Worm (Caenorhabditis elegans) whole organism, L1 larva: ENCODE data around the gene citk-1.

ENCODE experiments used
- C04F5.9 ChIP-seq: sonication (generic microtip); optimal IDR thresholded peaks from 2 replicates; lab custom pipeline; 2016; ENCODE audit warnings: missing genetic modification characterization, missing compliant biosample characterization
- C16A3.4 ChIP-seq: fragments of 150-350 bp; optimal IDR thresholded peaks from 2 replicates; lab custom pipeline; 2014; ENCODE audit warnings: missing biosample characterization, missing genetic modification characterization
- F16B12.6 ChIP-seq: fragments of 150-350 bp; optimal IDR thresholded peaks from 2 replicates; lab custom pipeline; 2014; ENCODE audit warnings: missing biosample characterization, missing genetic modification characterization
- alr-1 ChIP-seq: fragments of 200-800 bp; sonication (Bioruptor generic); optimal IDR thresholded peaks from 2 replicates; lab custom pipeline; 2018; ENCODE audit warnings: borderline replicate concordance, mild to moderate bottlenecking, missing genetic modification characterization, missing compliant biosample characterization
- blmp-1 ChIP-seq: fragments of 150-350 bp; optimal IDR thresholded peaks from 2 replicates; lab custom pipeline; 2014; ENCODE audit warnings: missing biosample characterization, missing genetic modification characterization
- ceh-8 ChIP-seq: fragments of 200-800 bp; sonication (Bioruptor generic); optimal IDR thresholded peaks from 2 replicates; lab custom pipeline; 2018; ENCODE audit warnings: mild to moderate bottlenecking, missing genetic modification characterization, moderate library complexity, missing compliant biosample characterization
- ceh-82 ChIP-seq, 3 experiments: fragments of 150-350 bp in 1 of 3; sonication (generic microtip) in 2 of 3; optimal IDR thresholded peaks; 2 replicates each; lab custom pipeline; 2014 to 2017; ENCODE audit warnings: missing biosample characterization in 3 of 3, missing genetic modification characterization in 3 of 3
- ceh-90 ChIP-seq: sonication (generic microtip); optimal IDR thresholded peaks from 2 replicates; lab custom pipeline; 2016; ENCODE audit warnings: missing genetic modification characterization, missing compliant biosample characterization
- dpl-1 ChIP-seq, 3 experiments: fragments of 150-350 bp in 2 of 3; sonication (generic microtip) in 1 of 3; optimal IDR thresholded peaks; 2 replicates each; lab custom pipeline; 2014 to 2017; ENCODE audit warnings: missing biosample characterization in 3 of 3, missing genetic modification characterization in 3 of 3, missing genetic modification reagents in 3 of 3
- dsc-1 ChIP-seq: sonication (generic microtip); optimal IDR thresholded peaks from 2 replicates; lab custom pipeline; 2016; ENCODE audit warnings: mild to moderate bottlenecking, missing genetic modification characterization, missing compliant biosample characterization
- efl-1 ChIP-seq, 4 experiments: fragments of 150-350 bp; optimal IDR thresholded peaks in 3 of 4; peaks in 1 of 4; 1 replicate in 1 of 4; 2 replicates in 3 of 4; lab custom pipeline; 2014; ENCODE audit warnings: missing biosample characterization in 2 of 4, missing genetic modification characterization in 2 of 4, missing genetic modification reagents in 2 of 4
- elt-3 ChIP-seq, 6 experiments: fragments of 150-350 bp in 1 of 6; sonication (generic microtip); optimal IDR thresholded peaks; 2 replicates each; lab custom pipeline; 2017 to 2018; ENCODE audit warnings: missing biosample characterization in 6 of 6, missing genetic modification characterization in 6 of 6, inconsistent platforms in 1 of 6
- ets-5 ChIP-seq: fragments of 200-800 bp; sonication (Bioruptor generic); IDR thresholded peaks from 2 replicates; pipeline ENCODE4 v1.3.6; 2022; ENCODE audit warnings: missing genetic modification characterization, missing compliant biosample characterization
- fkh-4 ChIP-seq: sonication (generic microtip); optimal IDR thresholded peaks from 2 replicates; lab custom pipeline; 2016; ENCODE audit warnings: missing compliant biosample characterization, missing genetic modification characterization, borderline replicate concordance
- fos-1 ChIP-seq: fragments of 150-350 bp; optimal IDR thresholded peaks from 2 replicates; lab custom pipeline; 2014; ENCODE audit warnings: missing biosample characterization, missing genetic modification characterization
- grh-1 ChIP-seq: fragments of 200-800 bp; sonication (Bioruptor generic); IDR thresholded peaks from 2 replicates; pipeline ENCODE4 v1.3.6; 2022; ENCODE audit warnings: missing genetic modification reagents, missing genetic modification characterization, missing compliant biosample characterization
- hlh-17 ChIP-seq: fragments of 200-800 bp; sonication (Bioruptor generic); optimal IDR thresholded peaks from 2 replicates; lab custom pipeline; 2018; ENCODE audit warnings: missing genetic modification characterization, mild to moderate bottlenecking, missing compliant biosample characterization, moderate library complexity, borderline replicate concordance
- hlh-4 ChIP-seq: sonication (generic microtip); optimal IDR thresholded peaks from 2 replicates; lab custom pipeline; 2016; ENCODE audit warnings: mild to moderate bottlenecking, missing genetic modification characterization, missing compliant biosample characterization
- hpl-2 ChIP-seq: fragments of 150-350 bp; optimal IDR thresholded peaks from 2 replicates; lab custom pipeline; 2014; ENCODE audit warnings: missing biosample characterization, missing genetic modification reagents, missing genetic modification characterization
- irx-1 ChIP-seq: sonication (generic microtip); optimal IDR thresholded peaks from 2 replicates; lab custom pipeline; 2016; ENCODE audit warnings: missing genetic modification characterization, missing compliant biosample characterization
- isw-1 ChIP-seq: fragments of 200-800 bp; sonication (Bioruptor generic); IDR thresholded peaks from 2 replicates; pipeline ENCODE4 v1.3.6; 2022; ENCODE audit warnings: missing genetic modification characterization, missing compliant biosample characterization
- jun-1 ChIP-seq: fragments of 150-350 bp; optimal IDR thresholded peaks from 2 replicates; lab custom pipeline; 2014; ENCODE audit warnings: missing biosample characterization, missing genetic modification reagents, missing genetic modification characterization
- lin-13 ChIP-seq: fragments of 150-350 bp; optimal IDR thresholded peaks from 2 replicates; lab custom pipeline; 2014; ENCODE audit warnings: missing biosample characterization, missing genetic modification reagents, missing genetic modification characterization
- lin-39 ChIP-seq: fragments of 150-350 bp; optimal IDR thresholded peaks from 2 replicates; lab custom pipeline; 2014; ENCODE audit warnings: missing biosample characterization, missing genetic modification reagents, missing genetic modification characterization
- lir-3 ChIP-seq: sonication (generic microtip); optimal IDR thresholded peaks from 2 replicates; lab custom pipeline; 2016; ENCODE audit warnings: mild to moderate bottlenecking, missing genetic modification characterization, moderate library complexity, missing compliant biosample characterization; ENCODE audit not compliant: poor library complexity
- lsy-2 ChIP-seq, 2 experiments: fragments of 150-350 bp; optimal IDR thresholded peaks; 2 replicates each; lab custom pipeline; 2014; ENCODE audit warnings: missing biosample characterization in 2 of 2, missing genetic modification characterization in 2 of 2
- mdl-1 ChIP-seq, 2 experiments: fragments of 150-350 bp; optimal IDR thresholded peaks; 2 replicates each; lab custom pipeline; 2014 to 2017; ENCODE audit warnings: missing biosample characterization in 2 of 2, missing genetic modification characterization in 2 of 2, inconsistent platforms in 1 of 2
- mef-2 ChIP-seq: fragments of 150-350 bp; optimal IDR thresholded peaks from 2 replicates; lab custom pipeline; 2014; ENCODE audit warnings: missing biosample characterization, missing genetic modification characterization
- mep-1 ChIP-seq: fragments of 150-350 bp; optimal IDR thresholded peaks from 2 replicates; lab custom pipeline; 2014; ENCODE audit warnings: missing biosample characterization, missing genetic modification characterization
- nhr-11 ChIP-seq: fragments of 150-350 bp; optimal IDR thresholded peaks from 2 replicates; lab custom pipeline; 2014; ENCODE audit warnings: missing biosample characterization, missing genetic modification characterization
- nhr-12 ChIP-seq: sonication (generic microtip); optimal IDR thresholded peaks from 2 replicates; lab custom pipeline; 2017; ENCODE audit warnings: missing biosample characterization, missing genetic modification characterization
- nhr-237 ChIP-seq: fragments of 150-350 bp; optimal IDR thresholded peaks from 2 replicates; lab custom pipeline; 2014; ENCODE audit warnings: missing biosample characterization, missing genetic modification characterization
- nhr-47 ChIP-seq: sonication (generic microtip); optimal IDR thresholded peaks from 2 replicates; lab custom pipeline; 2016; ENCODE audit warnings: mild to moderate bottlenecking, missing genetic modification characterization, moderate library complexity, missing compliant biosample characterization
- nhr-71 ChIP-seq: sonication (generic microtip); optimal IDR thresholded peaks from 2 replicates; lab custom pipeline; 2016; ENCODE audit warnings: mild to moderate bottlenecking, missing genetic modification characterization, moderate library complexity, missing compliant biosample characterization
- nhr-84 ChIP-seq: sonication (generic microtip); optimal IDR thresholded peaks from 2 replicates; lab custom pipeline; 2017; ENCODE audit warnings: missing biosample characterization, missing genetic modification characterization
- nhr-85 ChIP-seq: sonication (generic microtip); peaks from one replicate; lab custom pipeline; 2016; ENCODE audit warnings: missing genetic modification characterization, inconsistent platforms, missing compliant biosample characterization
- pqm-1 ChIP-seq: sonication (generic microtip); optimal IDR thresholded peaks from 3 replicates; lab custom pipeline; 2017; ENCODE audit warnings: missing biosample characterization, missing genetic modification characterization
- snu-23 ChIP-seq: sonication (generic microtip); optimal IDR thresholded peaks from 2 replicates; lab custom pipeline; 2016; ENCODE audit warnings: missing genetic modification characterization, missing compliant biosample characterization
- sup-37 ChIP-seq: fragments of 200-800 bp; sonication (Bioruptor generic); optimal IDR thresholded peaks from 2 replicates; lab custom pipeline; 2018; ENCODE audit warnings: mild to moderate bottlenecking, missing genetic modification characterization, missing compliant biosample characterization
- swsn-7 ChIP-seq: sonication (generic microtip); optimal IDR thresholded peaks from 2 replicates; lab custom pipeline; 2016; ENCODE audit warnings: missing genetic modification characterization, missing compliant biosample characterization
- tbx-2 ChIP-seq: sonication (generic microtip); optimal IDR thresholded peaks from 2 replicates; lab custom pipeline; 2016; ENCODE audit warnings: missing genetic modification characterization, missing compliant biosample characterization
- unc-130 ChIP-seq: fragments of 150-350 bp; optimal IDR thresholded peaks from 2 replicates; lab custom pipeline; 2017; ENCODE audit warnings: missing biosample characterization, missing genetic modification characterization, inconsistent platforms
- unc-30 ChIP-seq: sonication (generic microtip); optimal IDR thresholded peaks from 2 replicates; lab custom pipeline; 2017; ENCODE audit warnings: missing biosample characterization, missing genetic modification characterization
- unc-86 ChIP-seq: sonication (generic microtip); optimal IDR thresholded peaks from 2 replicates; lab custom pipeline; 2016; ENCODE audit warnings: missing genetic modification characterization, missing compliant biosample characterization
- unc-98 ChIP-seq: fragments of 200-800 bp; sonication (Bioruptor generic); IDR thresholded peaks from 2 replicates; pipeline ENCODE4 v1.3.6; 2022; ENCODE audit warnings: missing genetic modification characterization, missing compliant biosample characterization
- zip-4 ChIP-seq: fragments of 200-800 bp; sonication (Bioruptor generic); optimal IDR thresholded peaks from 2 replicates; lab custom pipeline; 2018; ENCODE audit warnings: mild to moderate bottlenecking, missing genetic modification characterization, moderate library complexity, missing compliant biosample characterization

Gene citk-1

ce11 chrII:13958359-13958758, 49.6 kb downstream of the citk-1 start (continued):
- no peak for TF ChIP-seq mdl-1 (tag; optimal IDR thresholded peaks at IDR 0.05; lab: Kevin White, UChicago)
- TF ChIP-seq zip-4 = no peak
- no peak for TF ChIP-seq unc-98 (GFP tag; lab: Robert Waterston, UW)
- TF ChIP-seq fos-1 (tag; lab: Kevin White, UChicago) = no peak

- TF ChIP-seq nhr-85 (tag; lab: Kevin White, UChicago) = peak; percentile 14
- TF ChIP-seq hlh-4 (tag; lab: Kevin White, UChicago) = no peak
Measured at ce11 chrII:13961567-13961966, 52.9 kb downstream of the citk-1 start.

ce11 chrII:13962319-13962718, 53.6 kb downstream of the citk-1 start, which contains the start of gene rpi-1:
Gene rpi-1 (minus strand): TSS chrII:13962419.
- TF ChIP-seq swsn-7 (tag; lab: Kevin White, UChicago) (no peak), unc-30 (tag; lab: Kevin White, UChicago) (no peak), lin-39 (tag; lab: Kevin White, UChicago) (no peak), F16B12.6 (tag; lab: Kevin White, UChicago) (no peak), blmp-1 (tag; lab: Kevin White, UChicago) (no peak), jun-1 (tag; lab: Kevin White, UChicago) (no peak), hpl-2 (GFP tag; lab: Kevin White, UChicago) (no peak), lir-3 (tag; lab: Kevin White, UChicago) (no peak), ceh-8 (GFP tag; lab: Kevin White, UChicago) (no peak), unc-86 (tag; lab: Kevin White, UChicago) (no peak), ets-5 (GFP tag; lab: Robert Waterston, UW) (no peak), ceh-90 (no peak), pqm-1 (tag; lab: Kevin White, UChicago) (no peak), elt-3 (tag; optimal IDR thresholded peaks at IDR 0.05; lab: Kevin White, UChicago) (no peak)
- TF ChIP-seq, all 84 proteins: peak for 0

- no peak for TF ChIP-seq irx-1
- no peak for TF ChIP-seq alr-1 (tag; lab: Kevin White, UChicago)
- no peak for TF ChIP-seq F16B12.6 (tag; lab: Kevin White, UChicago)
- TF ChIP-seq tbx-2 (tag; lab: Kevin White, UChicago) = no peak
- no peak for TF ChIP-seq nhr-12 (tag; lab: Kevin White, UChicago)
- TF ChIP-seq hlh-17 (GFP tag; lab: Kevin White, UChicago) = no peak
- peak; percentile 26 for TF ChIP-seq nhr-47 (tag; lab: Kevin White, UChicago)
- TF ChIP-seq grh-1 = no peak
- no peak for TF ChIP-seq isw-1 (GFP tag; lab: Robert Waterston, UW)
- TF ChIP-seq pqm-1 (tag; lab: Kevin White, UChicago) = no peak
- TF ChIP-seq lsy-2 (tag; optimal IDR thresholded peaks at IDR 0.05; lab: Kevin White, UChicago) = no peak
- peak; percentile 49 for TF ChIP-seq nhr-71 (tag; lab: Kevin White, UChicago)
- TF ChIP-seq unc-86 (tag; lab: Kevin White, UChicago) = no peak
- TF ChIP-seq fkh-4 (tag; lab: Kevin White, UChicago) = no peak
- TF ChIP-seq lin-13 = no peak
- TF ChIP-seq lir-3 (tag; lab: Kevin White, UChicago) = no peak
- no peak for TF ChIP-seq efl-1 (optimal IDR thresholded peaks at IDR 0.05; lab: Kevin White, UChicago)
- TF ChIP-seq efl-1 (GFP tag; optimal IDR thresholded peaks at IDR 0.05 in 1 of 2; lab: Kevin White, UChicago) = no peak
- TF ChIP-seq hlh-4 (tag; lab: Kevin White, UChicago) = no peak
- TF ChIP-seq sup-37 (GFP tag; lab: Kevin White, UChicago) = no peak
- no peak for TF ChIP-seq unc-130 (tag; lab: Kevin White, UChicago)
- no peak for TF ChIP-seq mef-2 (tag; lab: Kevin White, UChicago)
- TF ChIP-seq ceh-82 (tag; optimal IDR thresholded peaks at IDR 0.05; lab: Kevin White, UChicago) = no peak
- TF ChIP-seq blmp-1 (tag; lab: Kevin White, UChicago) = no peak
- no peak for TF ChIP-seq C16A3.4 (tag; lab: Kevin White, UChicago)
- TF ChIP-seq jun-1 (tag; lab: Kevin White, UChicago) = peak; percentile 12
- TF ChIP-seq C04F5.9 = no peak
- TF ChIP-seq nhr-237 = no peak
- no peak for TF ChIP-seq fos-1 (tag; lab: Kevin White, UChicago)
- TF ChIP-seq dsc-1 (tag; lab: Kevin White, UChicago) = peak; percentile 67
- no peak for TF ChIP-seq nhr-11
- no peak for TF ChIP-seq nhr-84 (tag; lab: Kevin White, UChicago)
- no peak for TF ChIP-seq mep-1 (tag; lab: Kevin White, UChicago)
- TF ChIP-seq snu-23 (GFP tag; lab: Kevin White, UChicago) = no peak
- no peak for TF ChIP-seq dpl-1 (GFP tag; optimal IDR thresholded peaks at IDR 0.05; lab: Kevin White, UChicago)
Measured at ce11 chrII:13964325-13964724, 55.6 kb downstream of the citk-1 start.
